Fruit fly (Drosophila melanogaster) whole organism, embryonic: ENCODE measurements around the gene CG9920.

Source experiments
- ATbp ChIP-seq: fragments of 200-800 bp; sonication (Bioruptor generic); optimal IDR thresholded peaks from 2 replicates; lab custom pipeline; 2017; ENCODE audit warnings: missing biosample characterization, mild to moderate bottlenecking, missing genetic modification characterization, missing genetic modification reagents
- Bdp1 ChIP-seq: fragments of 200-800 bp; sonication (Bioruptor generic); optimal IDR thresholded peaks from 3 replicates; lab custom pipeline; 2016; ENCODE audit warnings: missing biosample characterization, missing genetic modification characterization
- BtbVII ChIP-seq: fragments of 200-800 bp; sonication (Bioruptor generic); optimal IDR thresholded peaks from 3 replicates; lab custom pipeline; 2017; ENCODE audit warnings: missing biosample characterization, mild to moderate bottlenecking, missing genetic modification characterization
- CG10274 ChIP-seq: fragments of 200-800 bp; sonication (Bioruptor generic); optimal IDR thresholded peaks from 3 replicates; lab custom pipeline; 2017; ENCODE audit warnings: missing biosample characterization, mild to moderate bottlenecking, missing genetic modification characterization
- CG10462 ChIP-seq: fragments of 200-800 bp; sonication (Bioruptor generic); optimal IDR thresholded peaks from 2 replicates; lab custom pipeline; 2016; ENCODE audit warnings: missing biosample characterization, missing genetic modification characterization
- CG10959 ChIP-seq: fragments of 200-800 bp; sonication (Bioruptor generic); IDR thresholded peaks from 2 replicates; pipeline ENCODE4 v1.3.6; 2022; ENCODE audit warnings: missing biosample characterization, missing genetic modification characterization
- CG11085 ChIP-seq: fragments of 200-800 bp; sonication (Bioruptor generic); IDR thresholded peaks from 2 replicates; pipeline ENCODE4 v1.3.6; 2022; ENCODE audit warnings: missing biosample characterization, missing genetic modification characterization
- CG11456 ChIP-seq: fragments of 200-800 bp; sonication (Bioruptor generic); IDR thresholded peaks from 3 replicates; pipeline ENCODE4 v1.3.6; 2022; ENCODE audit warnings: missing biosample characterization, missing genetic modification characterization
- CG12104 ChIP-seq: fragments of 200-800 bp; sonication (Bioruptor generic); optimal IDR thresholded peaks from 3 replicates; lab custom pipeline; 2016; ENCODE audit warnings: missing biosample characterization, missing genetic modification characterization
- CG12299 ChIP-seq: fragments of 200-800 bp; sonication (Bioruptor generic); optimal IDR thresholded peaks from 2 replicates; lab custom pipeline; 2018; ENCODE audit warnings: missing biosample characterization, mild to moderate bottlenecking, missing genetic modification characterization
- CG13624 ChIP-seq: fragments of 200-800 bp; sonication (Bioruptor generic); optimal IDR thresholded peaks from 2 replicates; lab custom pipeline; 2016; ENCODE audit warnings: missing biosample characterization, missing genetic modification characterization
- CG14965 ChIP-seq: fragments of 200-800 bp; sonication (Bioruptor generic); optimal IDR thresholded peaks from 2 replicates; lab custom pipeline; 2016; ENCODE audit warnings: missing biosample characterization, missing genetic modification characterization, borderline replicate concordance
- CG15479 ChIP-seq: fragments of 200-800 bp; sonication (Bioruptor generic); optimal IDR thresholded peaks from 3 replicates; lab custom pipeline; 2019; ENCODE audit warnings: missing biosample characterization, mild to moderate bottlenecking, missing genetic modification characterization, moderate library complexity
- CG15601 ChIP-seq: fragments of 200-800 bp; sonication (Bioruptor generic); optimal IDR thresholded peaks from 3 replicates; lab custom pipeline; 2019; ENCODE audit warnings: missing biosample characterization, mild to moderate bottlenecking, missing genetic modification characterization, moderate library complexity
- CG1602 ChIP-seq: fragments of 200-800 bp; sonication (Bioruptor generic); optimal IDR thresholded peaks from 3 replicates; lab custom pipeline; 2016; ENCODE audit warnings: missing biosample characterization, missing genetic modification characterization
- CG16779 ChIP-seq: fragments of 200-800 bp; sonication (Bioruptor generic); IDR thresholded peaks from 2 replicates; pipeline ENCODE4 v1.3.6; 2022; ENCODE audit warnings: missing biosample characterization, missing genetic modification characterization
- CG17186 ChIP-seq: fragments of 200-800 bp; sonication (Bioruptor generic); optimal IDR thresholded peaks from 3 replicates; lab custom pipeline; 2017; ENCODE audit warnings: missing biosample characterization, missing genetic modification reagents, missing genetic modification characterization
- CG17359 ChIP-seq: fragments of 200-800 bp; sonication (Bioruptor generic); optimal IDR thresholded peaks from 3 replicates; lab custom pipeline; 2018; ENCODE audit warnings: missing biosample characterization, mild to moderate bottlenecking, missing genetic modification characterization, moderate library complexity
- CG17568 ChIP-seq: fragments of 200-800 bp; sonication (Bioruptor generic); optimal IDR thresholded peaks from 2 replicates; lab custom pipeline; 2018; ENCODE audit warnings: missing biosample characterization, mild to moderate bottlenecking, missing genetic modification characterization, moderate library complexity
- CG34422 ChIP-seq: fragments of 200-800 bp; sonication (Bioruptor generic); IDR thresholded peaks from 3 replicates; pipeline ENCODE4 v1.3.6; 2022; ENCODE audit warnings: missing biosample characterization, missing genetic modification characterization
- CG3847 ChIP-seq: fragments of 200-800 bp; sonication (Bioruptor generic); IDR thresholded peaks from 2 replicates; pipeline ENCODE4 v1.3.6; 2022; ENCODE audit warnings: missing biosample characterization, missing genetic modification characterization
- CG4328 ChIP-seq: fragments of 200-800 bp; sonication (Bioruptor generic); optimal IDR thresholded peaks from 3 replicates; lab custom pipeline; 2017; ENCODE audit warnings: missing biosample characterization, missing genetic modification reagents, missing genetic modification characterization
- CG4854 ChIP-seq: fragments of 200-800 bp; sonication (Bioruptor generic); optimal IDR thresholded peaks from 2 replicates; lab custom pipeline; 2016; ENCODE audit warnings: missing biosample characterization, missing genetic modification characterization, inconsistent platforms
- CG6654 ChIP-seq: fragments of 200-800 bp; sonication (Bioruptor generic); optimal IDR thresholded peaks from 2 replicates; lab custom pipeline; 2017; ENCODE audit warnings: missing biosample characterization, mild to moderate bottlenecking, missing genetic modification characterization
- CG8765 ChIP-seq: fragments of 200-800 bp; sonication (Bioruptor generic); IDR thresholded peaks from 2 replicates; pipeline ENCODE4 v1.3.6; 2022; ENCODE audit warnings: missing biosample characterization, missing genetic modification characterization
- CHES-1-like ChIP-seq: fragments of 200-800 bp; sonication (Bioruptor generic); optimal IDR thresholded peaks from 2 replicates; lab custom pipeline; 2016; ENCODE audit warnings: missing biosample characterization, missing genetic modification characterization
- Dp ChIP-seq: fragments of 200-800 bp; sonication (Bioruptor generic); optimal IDR thresholded peaks from 2 replicates; lab custom pipeline; 2018; ENCODE audit warnings: missing biosample characterization, mild to moderate bottlenecking, missing genetic modification characterization, moderate library complexity
- Kr ChIP-seq: fragments of 200-800 bp; sonication (Bioruptor generic); optimal IDR thresholded peaks from 2 replicates; lab custom pipeline; 2017; ENCODE audit warnings: missing biosample characterization, mild to moderate bottlenecking, missing genetic modification characterization
- MTF-1 ChIP-seq: fragments of 200-800 bp; sonication (Bioruptor generic); optimal IDR thresholded peaks from 2 replicates; lab custom pipeline; 2018; ENCODE audit warnings: missing biosample characterization, mild to moderate bottlenecking, missing genetic modification characterization, borderline replicate concordance
- Nf-YB ChIP-seq: fragments of 200-800 bp; sonication (Bioruptor generic); optimal IDR thresholded peaks from 3 replicates; lab custom pipeline; 2019; ENCODE audit warnings: missing biosample characterization, mild to moderate bottlenecking, missing genetic modification characterization, moderate library complexity
- Pdp1 ChIP-seq, 2 experiments: fragments of 200-800 bp; sonication (Bioruptor generic); optimal IDR thresholded peaks; 3 replicates each; lab custom pipeline; 2016; ENCODE audit warnings: missing biosample characterization in 2 of 2, missing genetic modification characterization in 2 of 2, mild to moderate bottlenecking in 1 of 2, moderate library complexity in 1 of 2
- Sin3A ChIP-seq: fragments of >200 bp; optimal IDR thresholded peaks from 2 replicates; lab custom pipeline; 2018
- Ssrp ChIP-seq: fragments of 200-800 bp; sonication (Bioruptor generic); optimal IDR thresholded peaks from 2 replicates; lab custom pipeline; 2018; ENCODE audit warnings: missing biosample characterization, mild to moderate bottlenecking, missing genetic modification characterization, moderate library complexity
- TFAM ChIP-seq: fragments of 200-800 bp; sonication (Bioruptor generic); optimal IDR thresholded peaks from 2 replicates; lab custom pipeline; 2017; ENCODE audit warnings: missing biosample characterization, missing genetic modification characterization, inconsistent platforms
- al ChIP-seq: fragments of 200-800 bp; sonication (Bioruptor generic); IDR thresholded peaks from 2 replicates; pipeline ENCODE4 v1.3.6; 2022; ENCODE audit warnings: missing biosample characterization, missing genetic modification characterization
- ara ChIP-seq: fragments of 200-800 bp; sonication (Bioruptor generic); IDR thresholded peaks from 2 replicates; pipeline ENCODE4 v1.3.6; 2022; ENCODE audit warnings: missing biosample characterization, missing genetic modification characterization
- ato ChIP-seq: fragments of 200-800 bp; sonication (Bioruptor generic); IDR thresholded peaks from 2 replicates; pipeline ENCODE4 v1.3.6; 2022; ENCODE audit warnings: missing biosample characterization, missing genetic modification characterization; ENCODE audit not compliant: partially characterized antibody
- bsh ChIP-seq, 2 experiments: fragments of 200-800 bp; sonication (Bioruptor generic); optimal IDR thresholded peaks; 2 replicates each; lab custom pipeline; 2017 to 2018; ENCODE audit warnings: mild to moderate bottlenecking in 2 of 2, missing biosample characterization in 2 of 2, missing genetic modification characterization in 2 of 2, moderate library complexity in 1 of 2
- dimm ChIP-seq: fragments of 200-800 bp; sonication (Bioruptor generic); IDR thresholded peaks from 2 replicates; pipeline ENCODE4 v1.3.6; 2022; ENCODE audit warnings: missing biosample characterization, missing genetic modification characterization
- ftz-f1 ChIP-seq: fragments of 200-800 bp; sonication (Bioruptor generic); optimal IDR thresholded peaks from 2 replicates; lab custom pipeline; 2016; ENCODE audit warnings: missing biosample characterization, missing genetic modification characterization
- kah ChIP-seq: fragments of 200-800 bp; sonication (Bioruptor generic); optimal IDR thresholded peaks from 2 replicates; lab custom pipeline; 2018; ENCODE audit warnings: missing biosample characterization, mild to moderate bottlenecking, missing genetic modification characterization
- lilli ChIP-seq: fragments of 200-800 bp; sonication (Bioruptor generic); optimal IDR thresholded peaks from 3 replicates; lab custom pipeline; 2016; ENCODE audit warnings: missing biosample characterization, missing genetic modification characterization
- mld ChIP-seq: fragments of 200-800 bp; sonication (Bioruptor generic); IDR thresholded peaks from 3 replicates; pipeline ENCODE4 v1.3.6; 2022; ENCODE audit warnings: missing biosample characterization, missing genetic modification characterization; ENCODE audit not compliant: partially characterized antibody
- nerfin-1 ChIP-seq: fragments of 200-800 bp; sonication (Bioruptor generic); optimal IDR thresholded peaks from 3 replicates; lab custom pipeline; 2019; ENCODE audit warnings: missing biosample characterization, mild to moderate bottlenecking, missing genetic modification characterization, moderate library complexity
- pho ChIP-seq: fragments of 200-800 bp; sonication (Bioruptor generic); optimal IDR thresholded peaks from 2 replicates; lab custom pipeline; 2016; ENCODE audit warnings: missing biosample characterization, missing genetic modification characterization
- pzg ChIP-seq: fragments of 200-800 bp; sonication (Bioruptor generic); optimal IDR thresholded peaks from 3 replicates; lab custom pipeline; 2018; ENCODE audit warnings: missing biosample characterization, mild to moderate bottlenecking, missing genetic modification characterization, moderate library complexity
- ssp ChIP-seq: fragments of 200-800 bp; sonication (Bioruptor generic); IDR thresholded peaks from 2 replicates; pipeline ENCODE4 v1.3.6; 2022; ENCODE audit warnings: missing biosample characterization, missing genetic modification characterization
- stc ChIP-seq: fragments of 200-800 bp; sonication (Bioruptor generic); IDR thresholded peaks from 2 replicates; pipeline ENCODE4 v1.3.6; 2022; ENCODE audit warnings: missing biosample characterization, missing genetic modification characterization

The CG9920 gene

dm6 chr3R:14052182-14053036 lies 45.5 kb downstream of the CG9920 start (continued):
- TF ChIP-seq CG6654 (GFP tag; lab: Kevin White, UChicago) (peak; percentile 58), ATbp (GFP tag; lab: Kevin White, UChicago) (peak; percentile 63), ara (GFP tag; lab: Robert Waterston, UW) (no peak; the same call in 1 of the 2 replicates), mld (no peak), CG4854 (peak; percentile 76), dimm (GFP tag; lab: Robert Waterston, UW) (no peak), bsh (GFP tag; optimal IDR thresholded peaks at IDR 0.05; lab: Kevin White, UChicago) (peak; percentile 43 to 84), Dp (GFP tag; lab: Kevin White, UChicago) (no peak), CG12104 (GFP tag; lab: Kevin White, UChicago) (peak; percentile 87), ssp (GFP tag; lab: Robert Waterston, UW) (peak; percentile 57), CG8765 (peak; percentile 52; the same call in 1 of the 2 replicates), CG1602 (GFP tag; lab: Kevin White, UChicago) (peak; percentile 50), Kr (GFP tag; lab: Kevin White, UChicago) (no peak), stc (GFP tag; lab: Robert Waterston, UW) (peak; percentile 74; the same call in 1 of the 2 replicates), CG15479 (GFP tag; lab: Kevin White, UChicago) (no peak), nerfin-1 (tag; lab: Kevin White, UChicago) (no peak), CG17359 (tag; lab: Kevin White, UChicago) (peak; percentile 81), CG4328 (peak; percentile 58), CG14965 (no peak), CHES-1-like (GFP tag; lab: Kevin White, UChicago) (peak; percentile 83), MTF-1 (GFP tag; lab: Kevin White, UChicago) (peak; percentile 48), ato (GFP tag; lab: Robert Waterston, UW) (no peak), ftz-f1 (peak; percentile 55), CG16779 (peak; percentile 66; the same call in 1 of the 2 replicates), CG34422 (GFP tag; lab: Robert Waterston, UW) (peak; percentile 73; the same call in 2 of the 3 replicates), lilli (GFP tag; lab: Kevin White, UChicago) (peak; percentile 94), Pdp1 (GFP tag; optimal IDR thresholded peaks at IDR 0.05; lab: Kevin White, UChicago) (peak; percentile 70 to 91), pzg (GFP tag; lab: Kevin White, UChicago) (peak; percentile 4), CG12299 (tag; lab: Kevin White, UChicago) (peak; percentile 76), pho (GFP tag; lab: Kevin White, UChicago) (peak; percentile 94), CG15601 (no peak), CG11456 (GFP tag; lab: Robert Waterston, UW) (peak; percentile 86), Ssrp (tag; lab: Kevin White, UChicago) (peak; percentile 64), Sin3A (lab: Kevin White, UChicago) (no peak), kah (GFP tag; lab: Kevin White, UChicago) (peak; percentile 29), Bdp1 (GFP tag; lab: Kevin White, UChicago) (peak; percentile 70), CG13624 (GFP tag; lab: Kevin White, UChicago) (peak; percentile 92), Nf-YB (peak; percentile 63), CG3847 (GFP tag; lab: Robert Waterston, UW) (peak; percentile 95), BtbVII (GFP tag; lab: Kevin White, UChicago) (peak; percentile 86), CG10274 (GFP tag; lab: Kevin White, UChicago) (peak; percentile 77), CG11085 (GFP tag; lab: Robert Waterston, UW) (peak; percentile 87), CG17186 (GFP tag; lab: Kevin White, UChicago) (no peak), CG10462 (GFP tag; lab: Kevin White, UChicago) (peak; percentile 22), CG17568 (GFP tag; lab: Kevin White, UChicago) (peak; percentile 80), TFAM (GFP tag; lab: Kevin White, UChicago) (no peak), CG10959 (GFP tag; lab: Robert Waterston, UW) (no peak), al (GFP tag; lab: Robert Waterston, UW) (peak; percentile 93)
